Worm (Caenorhabditis elegans): ENCODE results near the gene Y97E10AR.2.

ce11 chrV:8010103-8010502, 14.1 kb downstream of the Y97E10AR.2 start, which contains the start of gene Y97E10AR.4:
- no peak for TF ChIP-seq nhr-12 (tag; optimal IDR thresholded peaks at IDR 0.05)
- no peak for TF ChIP-seq ceh-82 (tag; optimal IDR thresholded peaks at IDR 0.05)
- no peak for TF ChIP-seq blmp-1 (tag; optimal IDR thresholded peaks at IDR 0.05; ENCODE audit: insufficient read depth)
- TF ChIP-seq nhr-23 (tag; optimal IDR thresholded peaks at IDR 0.05): no peak
- TF ChIP-seq nhr-129 (tag; optimal IDR thresholded peaks at IDR 0.05): no peak
- TF ChIP-seq nhr-25 (tag; optimal IDR thresholded peaks at IDR 0.05): no peak
- TF ChIP-seq sma-3 (GFP tag; optimal IDR thresholded peaks at IDR 0.05): no peak
- no peak for TF ChIP-seq ZK546.5 (tag; optimal IDR thresholded peaks at IDR 0.05)
- TF ChIP-seq ztf-1 (GFP tag; conservative IDR thresholded peaks at IDR 0.05): no peak
- TF ChIP-seq dmd-4 (tag; optimal IDR thresholded peaks at IDR 0.05): no peak
- no peak for TF ChIP-seq skn-1 (tag; optimal IDR thresholded peaks at IDR 0.05)
- no peak for TF ChIP-seq unc-39 (tag; optimal IDR thresholded peaks at IDR 0.05)
- TF ChIP-seq F13H6.1 (tag; optimal IDR thresholded peaks at IDR 0.05): no peak
- TF ChIP-seq lin-13 (GFP tag; optimal IDR thresholded peaks at IDR 0.05): no peak
